Worm (Caenorhabditis elegans): ENCODE results near the gene R05G6.3.
"Not testable (repeated sequence)": the region's sequence is repeated elsewhere in the genome, so short reads cannot be mapped to it uniquely, and the experiment has no call there.

Gene R05G6.3

DNA sequence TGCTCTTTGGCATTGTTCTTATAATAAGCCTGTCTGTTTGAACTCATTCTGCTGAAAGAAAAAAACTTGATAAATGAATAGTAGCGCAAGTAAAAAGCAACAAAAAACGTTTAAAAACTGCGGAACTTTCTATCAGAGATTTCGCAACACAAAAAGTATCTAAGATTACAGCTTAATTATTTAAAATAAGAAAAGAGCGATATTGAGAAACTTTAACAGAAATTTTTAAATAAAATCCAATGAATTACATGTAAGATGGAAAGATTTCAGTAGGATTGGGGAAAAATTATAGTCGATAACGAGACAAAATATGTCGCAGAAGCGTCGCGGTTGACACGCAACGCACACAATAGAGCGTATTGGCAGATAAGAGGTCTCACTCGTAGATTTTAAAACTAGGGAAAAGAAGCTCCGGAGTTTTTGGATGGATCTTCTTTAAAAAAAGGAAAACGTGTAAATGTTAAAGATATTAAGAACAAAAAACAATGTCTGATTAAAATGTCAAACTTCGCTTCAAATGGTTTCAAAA, 45.3 kb downstream of the R05G6.3 start, which contains the start of gene ima-3:
Gene ima-3, minus strand, starts transcription at position 51 of the 529 bp plus-strand sequence.
- TF ChIP-seq isw-1 (GFP tag; IDR thresholded peaks at IDR 0.05) = no peak; the same call in 1 of the 2 replicates
- TF ChIP-seq mdl-1 (tag; optimal IDR thresholded peaks at IDR 0.05) = no peak
- TF ChIP-seq swsn-7 (tag; optimal IDR thresholded peaks at IDR 0.05) = no peak
- TF ChIP-seq ceh-82 (tag; optimal IDR thresholded peaks at IDR 0.05) = peak in 1 of 3 experiments; percentile 42
- no peak for TF ChIP-seq egl-13 (tag; optimal IDR thresholded peaks at IDR 0.05)
- TF ChIP-seq fos-1 (tag; optimal IDR thresholded peaks at IDR 0.05) = no peak
- no peak for TF ChIP-seq sptf-1 (tag; optimal IDR thresholded peaks at IDR 0.05)
- no peak for TF ChIP-seq unc-86 (tag; optimal IDR thresholded peaks at IDR 0.05)
- TF ChIP-seq snpc-4 (tag; optimal IDR thresholded peaks at IDR 0.05) = peak; percentile 2
- peak; percentile 22 for TF ChIP-seq skn-1 (tag; optimal IDR thresholded peaks at IDR 0.05)
- TF ChIP-seq unc-62 (GFP tag; optimal IDR thresholded peaks at IDR 0.05) = no peak
- TF ChIP-seq aha-1 (tag; optimal IDR thresholded peaks at IDR 0.05) = no peak
- TF ChIP-seq zag-1 (tag; optimal IDR thresholded peaks at IDR 0.05) = no peak
- no peak for TF ChIP-seq hpl-2 (GFP tag; optimal IDR thresholded peaks at IDR 0.05)
- TF ChIP-seq nhr-85 (tag) = no peak
- peak; percentile 80 for TF ChIP-seq lin-15B (tag; optimal IDR thresholded peaks at IDR 0.05)
- no peak for TF ChIP-seq jun-1 (tag; optimal IDR thresholded peaks at IDR 0.05)
- TF ChIP-seq nhr-77 (tag; optimal IDR thresholded peaks at IDR 0.05) = peak; percentile 48
- TF ChIP-seq lin-35 (GFP tag; optimal IDR thresholded peaks at IDR 0.05) = peak; percentile 20 to 78
- TF ChIP-seq C16A3.4 (tag; optimal IDR thresholded peaks at IDR 0.05) = peak; percentile 87
- peak; percentile 16 for TF ChIP-seq lin-14 (GFP tag; optimal IDR thresholded peaks at IDR 0.05)
- TF ChIP-seq F16B12.6 (tag; optimal IDR thresholded peaks at IDR 0.05) = peak; percentile 13
- TF ChIP-seq snu-23 (GFP tag; optimal IDR thresholded peaks at IDR 0.05) = peak; percentile 29
- no peak for TF ChIP-seq sox-4 (tag; optimal IDR thresholded peaks at IDR 0.05)
- TF ChIP-seq xbp-1 (tag; optimal IDR thresholded peaks at IDR 0.05) = no peak
- peak; percentile 14 for TF ChIP-seq nhr-47 (tag; optimal IDR thresholded peaks at IDR 0.05)
- TF ChIP-seq efl-1 (optimal IDR thresholded peaks at IDR 0.05) = peak; percentile 40 to 63
- peak in 1 of 2 experiments; percentile 33 for TF ChIP-seq efl-1 (GFP tag; optimal IDR thresholded peaks at IDR 0.05 in 1 of 2)
- TF ChIP-seq mep-1 (tag; optimal IDR thresholded peaks at IDR 0.05) = peak; percentile 28
- TF ChIP-seq mab-9 (GFP tag; IDR thresholded peaks at IDR 0.05) = no peak
- peak; percentile 8 to 86 for TF ChIP-seq lsy-2 (tag; optimal IDR thresholded peaks at IDR 0.05)
- TF ChIP-seq nhr-20 (tag; optimal IDR thresholded peaks at IDR 0.05) = no peak
- peak; percentile 41 for TF ChIP-seq rnt-1 (tag; optimal IDR thresholded peaks at IDR 0.05)
- no peak for TF ChIP-seq lin-39 (tag; optimal IDR thresholded peaks at IDR 0.05)
- TF ChIP-seq dpl-1 (GFP tag; optimal IDR thresholded peaks at IDR 0.05) = peak; percentile 4 to 67 (median 29)
- peak; percentile 69 for TF ChIP-seq blmp-1 (tag; optimal IDR thresholded peaks at IDR 0.05)
- TF ChIP-seq fkh-8 (tag; optimal IDR thresholded peaks at IDR 0.05) = no peak
- no peak for TF ChIP-seq Y116A8C.19 (tag; optimal IDR thresholded peaks at IDR 0.05; ENCODE audit: borderline replicate concordance)
- peak; percentile 5 for TF ChIP-seq tbx-2 (tag; optimal IDR thresholded peaks at IDR 0.05)

DNA sequence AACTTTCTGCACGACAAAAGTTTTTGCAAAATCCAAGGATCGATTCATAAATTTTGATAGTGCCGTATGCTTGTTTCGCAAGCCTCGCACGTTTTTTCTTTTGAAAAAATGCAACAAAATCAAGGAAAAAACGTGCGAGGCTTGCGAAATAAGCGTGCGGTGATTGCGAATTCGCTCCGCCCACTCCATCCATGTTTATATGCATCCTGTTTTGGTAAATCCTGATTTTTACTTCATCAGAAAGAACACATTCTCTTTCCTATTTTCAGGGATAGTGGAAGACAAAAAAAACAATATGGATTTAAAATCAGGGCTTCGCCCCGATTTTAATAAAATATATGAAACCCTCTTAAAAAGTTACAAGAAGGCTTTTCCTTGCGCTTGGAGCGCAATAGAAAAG, 47.5 kb downstream of the R05G6.3 start, which contains the start of gene F32E10.9:
Gene F32E10.9, minus strand, starts transcription at position 101 of the 400 bp plus-strand sequence.
- TF ChIP-seq pax-3, nhr-12, ztf-11 (tag; optimal IDR thresholded peaks at IDR 0.05): not testable (repeated sequence)

Data from whole organism, L1 larva.